Worm (Caenorhabditis elegans) whole organism, L3 larva: ENCODE measurements around the gene cyp-35B3.

Source experiments
- elt-3 ChIP-seq, 3 experiments: fragments of 150-350 bp in 1 of 3; sonication (generic microtip) in 2 of 3; optimal IDR thresholded peaks; 2 replicates in 2 of 3; 4 replicates in 1 of 3; lab custom pipeline; 2014 to 2017; ENCODE audit warnings: missing biosample characterization in 3 of 3, missing genetic modification characterization in 3 of 3
- fkh-10 ChIP-seq: sonication (generic microtip); optimal IDR thresholded peaks from 2 replicates; lab custom pipeline; 2017; ENCODE audit warnings: missing biosample characterization, missing genetic modification reagents, missing genetic modification characterization
- lin-15B ChIP-seq: fragments of 150-350 bp; optimal IDR thresholded peaks from 2 replicates; lab custom pipeline; 2014; ENCODE audit warnings: missing biosample characterization, missing genetic modification characterization
- mdl-1 ChIP-seq: fragments of 150-350 bp; optimal IDR thresholded peaks from 2 replicates; lab custom pipeline; 2014; ENCODE audit warnings: missing biosample characterization, missing genetic modification characterization
- nhr-237 ChIP-seq: fragments of 150-350 bp; optimal IDR thresholded peaks from 2 replicates; lab custom pipeline; 2014; ENCODE audit warnings: missing biosample characterization, missing genetic modification characterization
- nhr-77 ChIP-seq: fragments of 150-350 bp; optimal IDR thresholded peaks from 2 replicates; lab custom pipeline; 2014; ENCODE audit warnings: missing biosample characterization, missing genetic modification characterization
- pha-4 ChIP-seq: fragments of 150-350 bp; optimal IDR thresholded peaks from 2 replicates; lab custom pipeline; 2014; ENCODE audit warnings: missing biosample characterization, missing genetic modification reagents, missing genetic modification characterization
- snpc-4 ChIP-seq: fragments of 150-350 bp; optimal IDR thresholded peaks from 2 replicates; lab custom pipeline; 2014; ENCODE audit warnings: missing biosample characterization, missing genetic modification characterization
- ztf-4 ChIP-seq: fragments of 150-350 bp; optimal IDR thresholded peaks from 2 replicates; lab custom pipeline; 2014; ENCODE audit warnings: missing biosample characterization, missing genetic modification characterization

- TF ChIP-seq snpc-4 (no peak), elt-3 (tag; optimal IDR thresholded peaks at IDR 0.05; lab: Kevin White, UChicago) (no peak), mdl-1 (no peak), fkh-10 (GFP tag; lab: Kevin White, UChicago) (no peak), nhr-77 (tag; lab: Kevin White, UChicago) (no peak), ztf-4 (tag; lab: Kevin White, UChicago) (no peak), pha-4 (tag; lab: Kevin White, UChicago) (no peak), nhr-237 (tag; lab: Kevin White, UChicago) (no peak), lin-15B (no peak)
These were observed 6.4 kb upstream of the cyp-35B3 start, which contains the start of gene cyp-35B1 for ce11 chrV:3938789-3939188.
